Worm (Caenorhabditis elegans) whole organism, L4 larva: Measurements from ENCODE around the gene Y45G12B.2.

Experiments used
- F10B5.3 ChIP-seq: sonication (generic microtip); optimal IDR thresholded peaks from 2 replicates; lab custom pipeline; 2016; ENCODE audit warnings: mild to moderate bottlenecking, missing genetic modification characterization, missing compliant biosample characterization
- F26F4.8 ChIP-seq: fragments of 200-800 bp; sonication (Bioruptor generic); conservative IDR thresholded peaks from 2 replicates; pipeline ENCODE4 v1.3.6; 2022; ENCODE audit warnings: missing genetic modification characterization, missing compliant biosample characterization
- F37D6.2 ChIP-seq: sonication (generic microtip); optimal IDR thresholded peaks from 2 replicates; lab custom pipeline; 2016; ENCODE audit warnings: mild to moderate bottlenecking, missing genetic modification characterization, missing compliant biosample characterization
- F44E2.7 ChIP-seq: fragments of 200-800 bp; sonication (Bioruptor generic); IDR thresholded peaks from 2 replicates; pipeline ENCODE4 v2.1.2; 2022; ENCODE audit warnings: missing genetic modification characterization, missing compliant biosample characterization
- R02D3.7 ChIP-seq: fragments of 150-350 bp; sonication (generic microtip); optimal IDR thresholded peaks from 3 replicates; lab custom pipeline; 2014; ENCODE audit warnings: missing biosample characterization, missing genetic modification characterization
- T26A8.4 ChIP-seq: fragments of 200-800 bp; sonication (Bioruptor generic); IDR thresholded peaks from 2 replicates; pipeline ENCODE4 v1.3.6; 2022; ENCODE audit warnings: missing genetic modification characterization, missing compliant biosample characterization
- Y105C5A.15 ChIP-seq: fragments of 200-800 bp; sonication (Bioruptor generic); IDR thresholded peaks from 2 replicates; pipeline ENCODE4 v1.3.6; 2022; ENCODE audit warnings: missing genetic modification characterization, missing compliant biosample characterization
- Y48G9A.11 ChIP-seq: fragments of 200-800 bp; sonication (Bioruptor generic); IDR thresholded peaks from 2 replicates; pipeline ENCODE4 v1.3.6; 2022; ENCODE audit warnings: missing genetic modification reagents, missing genetic modification characterization, missing compliant biosample characterization
- ZK337.2 ChIP-seq: fragments of 200-800 bp; sonication (Bioruptor generic); IDR thresholded peaks from 2 replicates; pipeline ENCODE4 v1.3.6; 2022; ENCODE audit warnings: missing genetic modification reagents, missing genetic modification characterization, missing compliant biosample characterization
- ZK546.5 ChIP-seq, 2 experiments: sonication (generic microtip); optimal IDR thresholded peaks; 2 replicates each; lab custom pipeline; 2017; ENCODE audit warnings: missing biosample characterization in 2 of 2, missing genetic modification characterization in 2 of 2
- aha-1 ChIP-seq: fragments of 150-350 bp; peaks from one replicate; lab custom pipeline; 2014; ENCODE audit warnings: missing biosample characterization, missing genetic modification characterization
- aly-2 ChIP-seq: sonication (generic microtip); optimal IDR thresholded peaks from 2 replicates; lab custom pipeline; 2018; ENCODE audit warnings: missing biosample characterization, missing genetic modification characterization
- ama-1 ChIP-seq: fragments of 150-350 bp; optimal IDR thresholded peaks from 2 replicates; lab custom pipeline; 2014; ENCODE audit warnings: inconsistent platforms, mixed read lengths
- arid-1 ChIP-seq: fragments of 200-800 bp; sonication (Bioruptor generic); conservative IDR thresholded peaks from 2 replicates; pipeline ENCODE4 v1.3.6; 2022; ENCODE audit warnings: missing genetic modification reagents, missing genetic modification characterization, missing compliant biosample characterization
- ceh-28 ChIP-seq: fragments of 150-350 bp; optimal IDR thresholded peaks from 2 replicates; lab custom pipeline; 2014; ENCODE audit warnings: missing biosample characterization, missing genetic modification reagents, missing genetic modification characterization
- ceh-32 ChIP-seq: sonication (generic microtip); optimal IDR thresholded peaks from 2 replicates; lab custom pipeline; 2016; ENCODE audit warnings: mild to moderate bottlenecking, missing genetic modification characterization, missing compliant biosample characterization; ENCODE audit not compliant: poor library complexity
- ceh-44 ChIP-seq: fragments of 200-800 bp; sonication (Bioruptor generic); IDR thresholded peaks from 2 replicates; pipeline ENCODE4 v1.3.6; 2022; ENCODE audit warnings: missing genetic modification reagents, missing genetic modification characterization, missing compliant biosample characterization
- ceh-82 ChIP-seq: sonication (generic microtip); optimal IDR thresholded peaks from 2 replicates; lab custom pipeline; 2017; ENCODE audit warnings: missing biosample characterization, missing genetic modification characterization
- ces-1 ChIP-seq: fragments of 150-350 bp; sonication (generic microtip); optimal IDR thresholded peaks from 4 replicates; lab custom pipeline; 2014; ENCODE audit warnings: missing biosample characterization, missing genetic modification reagents, missing genetic modification characterization
- cey-2 ChIP-seq: sonication (generic microtip); optimal IDR thresholded peaks from 3 replicates; lab custom pipeline; 2017; ENCODE audit warnings: missing genetic modification characterization, mild to moderate bottlenecking, missing compliant biosample characterization, antibody characterized with exemption, borderline replicate concordance; ENCODE audit not compliant: insufficient read depth
- ctbp-1 ChIP-seq: fragments of 200-800 bp; sonication (Bioruptor generic); IDR thresholded peaks from 2 replicates; pipeline ENCODE4 v1.3.6; 2022; ENCODE audit warnings: missing genetic modification reagents, missing genetic modification characterization, missing compliant biosample characterization
- daf-12 ChIP-seq: fragments of 150-350 bp; optimal IDR thresholded peaks from 2 replicates; lab custom pipeline; 2014; ENCODE audit warnings: missing biosample characterization, missing genetic modification reagents, missing genetic modification characterization
- daf-16 ChIP-seq, 3 experiments: sonication (generic microtip); optimal IDR thresholded peaks; 2 replicates each; lab custom pipeline; 2016 to 2017; ENCODE audit warnings: missing genetic modification characterization in 3 of 3, missing genetic modification reagents in 3 of 3, mild to moderate bottlenecking in 2 of 3, missing compliant biosample characterization in 2 of 3, missing biosample characterization in 1 of 3, moderate library complexity in 1 of 3
- daf-8 ChIP-seq: fragments of 200-800 bp; sonication (Bioruptor generic); IDR thresholded peaks from 2 replicates; pipeline ENCODE4 v1.3.6; 2022; ENCODE audit warnings: missing genetic modification characterization, missing compliant biosample characterization
- dmd-9 ChIP-seq: fragments of 200-800 bp; sonication (Bioruptor generic); IDR thresholded peaks from 2 replicates; pipeline ENCODE4 v1.3.6; 2022; ENCODE audit warnings: missing genetic modification reagents, missing genetic modification characterization, missing compliant biosample characterization
- duxl-1 ChIP-seq: sonication (generic microtip); optimal IDR thresholded peaks from 2 replicates; lab custom pipeline; 2016; ENCODE audit warnings: mild to moderate bottlenecking, missing genetic modification characterization, moderate library complexity, missing compliant biosample characterization; ENCODE audit not compliant: poor library complexity
- egl-43 ChIP-seq: fragments of 200-800 bp; sonication (Bioruptor generic); IDR thresholded peaks from 2 replicates; pipeline ENCODE4 v1.3.6; 2022; ENCODE audit warnings: missing genetic modification reagents, missing genetic modification characterization, missing compliant biosample characterization
- hlh-11 ChIP-seq: fragments of 200-800 bp; sonication (Bioruptor generic); optimal IDR thresholded peaks from 2 replicates; lab custom pipeline; 2018; ENCODE audit warnings: mild to moderate bottlenecking, missing genetic modification characterization, missing compliant biosample characterization
- jun-1 ChIP-seq: fragments of 150-350 bp; optimal IDR thresholded peaks from 2 replicates; lab custom pipeline; 2014; ENCODE audit warnings: missing biosample characterization, missing genetic modification reagents, missing genetic modification characterization
- lin-1 ChIP-seq: fragments of 200-800 bp; sonication (Bioruptor generic); IDR thresholded peaks from 2 replicates; pipeline ENCODE4 v1.3.6; 2022; ENCODE audit warnings: missing genetic modification reagents, missing genetic modification characterization, missing compliant biosample characterization
- lin-29 ChIP-seq: fragments of 200-800 bp; sonication (Bioruptor generic); IDR thresholded peaks from 2 replicates; pipeline ENCODE4 v1.3.6; 2022; ENCODE audit warnings: missing genetic modification reagents, missing genetic modification characterization, missing compliant biosample characterization
- lin-38 ChIP-seq: fragments of 200-800 bp; sonication (Bioruptor generic); IDR thresholded peaks from 2 replicates; pipeline ENCODE4 v1.3.6; 2022; ENCODE audit warnings: missing genetic modification reagents, missing genetic modification characterization, missing compliant biosample characterization
- lin-39 ChIP-seq: fragments of 150-350 bp; optimal IDR thresholded peaks from 2 replicates; lab custom pipeline; 2014; ENCODE audit warnings: missing biosample characterization, missing genetic modification reagents, missing genetic modification characterization
- lir-3 ChIP-seq: sonication (generic microtip); optimal IDR thresholded peaks from 2 replicates; lab custom pipeline; 2016; ENCODE audit warnings: mild to moderate bottlenecking, missing genetic modification characterization, missing compliant biosample characterization
- madf-5 ChIP-seq, 2 experiments: fragments of 200-800 bp; sonication (Bioruptor generic); IDR thresholded peaks; 2 replicates each; pipeline ENCODE4 v1.3.6; 2022; ENCODE audit warnings: missing compliant biosample characterization in 2 of 2, missing genetic modification characterization in 2 of 2
- mdt-29 ChIP-seq: fragments of 200-800 bp; sonication (Bioruptor generic); IDR thresholded peaks from 2 replicates; pipeline ENCODE4 v1.3.6; 2022; ENCODE audit warnings: missing genetic modification reagents, missing genetic modification characterization, missing compliant biosample characterization
- mes-2 ChIP-seq: sonication (generic microtip); optimal IDR thresholded peaks from 2 replicates; lab custom pipeline; 2016; ENCODE audit warnings: missing genotype, mild to moderate bottlenecking, missing genetic modification characterization, missing compliant biosample characterization; ENCODE audit not compliant: poor library complexity, severe bottlenecking
- nhr-10 ChIP-seq: fragments of 150-350 bp; optimal IDR thresholded peaks from 2 replicates; lab custom pipeline; 2014; ENCODE audit warnings: missing biosample characterization, missing genetic modification characterization
- nhr-237 ChIP-seq: sonication (generic microtip); optimal IDR thresholded peaks from 2 replicates; lab custom pipeline; 2017; ENCODE audit warnings: missing biosample characterization, missing genetic modification characterization
- nhr-25 ChIP-seq: sonication (generic microtip); optimal IDR thresholded peaks from 2 replicates; lab custom pipeline; 2017; ENCODE audit warnings: missing genetic modification characterization, mild to moderate bottlenecking, missing compliant biosample characterization, antibody characterized with exemption, moderate library complexity, borderline replicate concordance; ENCODE audit not compliant: insufficient read depth
- nhr-28 ChIP-seq: fragments of 150-350 bp; optimal IDR thresholded peaks from 2 replicates; lab custom pipeline; 2014; ENCODE audit warnings: missing biosample characterization, missing genetic modification characterization
- nhr-42 ChIP-seq: fragments of 200-800 bp; sonication (Bioruptor generic); IDR thresholded peaks from 2 replicates; pipeline ENCODE4 v1.3.6; 2022; ENCODE audit warnings: missing genetic modification characterization, missing compliant biosample characterization
- nhr-6 ChIP-seq: fragments of 150-350 bp; optimal IDR thresholded peaks from 2 replicates; lab custom pipeline; 2014; ENCODE audit warnings: missing biosample characterization, missing genetic modification characterization
- nhr-77 ChIP-seq: fragments of 150-350 bp; optimal IDR thresholded peaks from 2 replicates; lab custom pipeline; 2014; ENCODE audit warnings: missing biosample characterization, missing genetic modification characterization
- php-3 ChIP-seq: fragments of 200-800 bp; sonication (Bioruptor generic); IDR thresholded peaks from 2 replicates; pipeline ENCODE4 v1.3.6; 2022; ENCODE audit warnings: missing genetic modification reagents, missing genetic modification characterization, missing compliant biosample characterization
- skn-1 ChIP-seq: fragments of 150-350 bp; optimal IDR thresholded peaks from 2 replicates; lab custom pipeline; 2014; ENCODE audit warnings: missing biosample characterization, missing genetic modification characterization
- snpc-1.2 ChIP-seq: fragments of 200-800 bp; sonication (Bioruptor generic); IDR thresholded peaks from 2 replicates; pipeline ENCODE4 v1.3.6; 2022; ENCODE audit warnings: missing genetic modification reagents, missing genetic modification characterization, missing compliant biosample characterization
- tag-97 ChIP-seq: fragments of 200-800 bp; sonication (Bioruptor generic); IDR thresholded peaks from 2 replicates; pipeline ENCODE4 v1.3.6; 2022; ENCODE audit warnings: missing genetic modification characterization, missing compliant biosample characterization
- tra-1 ChIP-seq: fragments of 200-800 bp; sonication (Bioruptor generic); IDR thresholded peaks from 2 replicates; pipeline ENCODE4 v1.3.6; 2022; ENCODE audit warnings: missing genetic modification reagents, missing genetic modification characterization, missing compliant biosample characterization
- zfp-2 ChIP-seq: sonication (generic microtip); optimal IDR thresholded peaks from 2 replicates; lab custom pipeline; 2016; ENCODE audit warnings: mild to moderate bottlenecking, missing genetic modification characterization, missing compliant biosample characterization

Gene Y45G12B.2

ce11 chrV:2664525-2665053 lies 30.0 kb upstream of the Y45G12B.2 start, which contains the start of gene ndx-2 (continued):
- TF ChIP-seq jun-1 (tag; lab: Kevin White, UChicago) (no peak), nhr-237 (no peak), dmd-9 (GFP tag; lab: Robert Waterston, UW) (no peak), ZK546.5 (tag; optimal IDR thresholded peaks at IDR 0.05; lab: Kevin White, UChicago) (no peak), ctbp-1 (GFP tag; lab: Robert Waterston, UW) (peak; percentile 66), lin-38 (GFP tag; lab: Robert Waterston, UW) (peak; percentile 85), lin-29 (GFP tag; lab: Robert Waterston, UW) (no peak), lin-1 (peak; percentile 17; the same call in 1 of the 2 replicates), daf-8 (no peak), ZK337.2 (GFP tag; lab: Robert Waterston, UW) (no peak), T26A8.4 (GFP tag; lab: Robert Waterston, UW) (peak; percentile 48), ceh-32 (tag; lab: Kevin White, UChicago) (no peak), nhr-25 (tag; lab: Kevin White, UChicago) (no peak), lir-3 (tag; lab: Kevin White, UChicago) (no peak), madf-5 (GFP tag; IDR thresholded peaks at IDR 0.05; lab: Robert Waterston, UW) (peak; percentile 51 to 83; a peak in 3 of 4 replicates), R02D3.7 (tag; lab: Kevin White, UChicago) (no peak), ceh-28 (no peak), ces-1 (no peak), ceh-82 (tag; lab: Kevin White, UChicago) (no peak), duxl-1 (no peak), mdt-29 (0 out of 2 replicates have a peak, but pooled peaks have one; percentile 25), F37D6.2 (no peak), mes-2 (tag; lab: Kevin White, UChicago) (peak; percentile 70), ama-1 (lab: Kevin White, UChicago) (no peak), hlh-11 (tag; lab: Kevin White, UChicago) (peak; percentile 10), Y105C5A.15 (GFP tag; lab: Robert Waterston, UW) (0 out of 2 replicates have a peak, but pooled peaks have one; percentile 47), nhr-77 (tag; lab: Kevin White, UChicago) (no peak), nhr-6 (tag; lab: Kevin White, UChicago) (no peak), egl-43 (GFP tag; lab: Robert Waterston, UW) (peak; percentile 90), F10B5.3 (tag; lab: Kevin White, UChicago) (no peak), lin-39 (no peak), Y48G9A.11 (GFP tag; lab: Robert Waterston, UW) (peak; percentile 72), snpc-1.2 (GFP tag; lab: Robert Waterston, UW) (peak; percentile 79), cey-2 (tag; lab: Kevin White, UChicago) (no peak), daf-12 (tag; lab: Kevin White, UChicago) (no peak), php-3 (GFP tag; lab: Robert Waterston, UW) (0 out of 2 replicates have a peak, but pooled peaks have one; percentile 50), aha-1 (no peak), arid-1 (peak; percentile 54; the same call in 1 of the 2 replicates), tra-1 (GFP tag; lab: Robert Waterston, UW) (peak; percentile 45; the same call in 1 of the 2 replicates), F26F4.8 (GFP tag; lab: Robert Waterston, UW) (peak; percentile 90), tag-97 (GFP tag; lab: Robert Waterston, UW) (no peak), nhr-28 (tag; lab: Kevin White, UChicago) (no peak), ceh-44 (GFP tag; lab: Robert Waterston, UW) (no peak), nhr-10 (tag; lab: Kevin White, UChicago) (no peak), skn-1 (tag; lab: Kevin White, UChicago) (no peak), nhr-42 (GFP tag; lab: Robert Waterston, UW) (0 out of 2 replicates have a peak, but pooled peaks have one; percentile 29), F44E2.7 (peak; percentile 69; the same call in 1 of the 2 replicates), zfp-2 (tag; lab: Kevin White, UChicago) (no peak), aly-2 (no peak), daf-16 (GFP tag; optimal IDR thresholded peaks at IDR 0.05; lab: Kevin White, UChicago) (peak in 1 of 2 experiments; percentile 57), daf-16 (tag; optimal IDR thresholded peaks at IDR 0.05; lab: Kevin White, UChicago) (peak; percentile 90)
